Worm (Caenorhabditis elegans): ENCODE measurements around the gene F42A10.9.
A peak's percentile ranks its signal among the peaks of the same experiment; 100 is the strongest.

Gene F42A10.9

DNA sequence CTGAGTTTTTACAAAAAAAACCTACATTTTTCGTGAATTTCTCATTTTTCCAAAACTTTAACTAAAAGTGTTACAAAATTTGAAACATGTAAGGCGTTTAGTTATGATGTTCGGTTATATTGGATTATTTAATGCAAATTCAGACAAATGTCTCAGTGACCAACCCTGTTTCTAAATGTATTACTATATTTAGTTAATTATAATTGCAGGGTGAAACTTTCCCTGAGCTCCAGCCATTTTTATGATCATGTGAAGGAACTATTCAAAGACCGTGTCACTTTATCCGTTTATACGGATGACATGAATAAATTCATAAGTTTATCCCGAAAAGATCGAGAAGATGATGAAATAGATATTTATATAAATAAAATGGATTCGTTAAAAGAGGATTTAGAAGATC is 26.4 kb downstream of the F42A10.9 start, which contains the start of gene C23G10.5:
C23G10.5 (plus strand) TSS at position 301 of the 400 bp plus-strand sequence.
- TF ChIP-seq W03F9.2 (tag; optimal IDR thresholded peaks at IDR 0.05) (no peak), him-1 (tag; optimal IDR thresholded peaks at IDR 0.05) (no peak), dao-5 (tag; optimal IDR thresholded peaks at IDR 0.05) (no peak)

DNA sequence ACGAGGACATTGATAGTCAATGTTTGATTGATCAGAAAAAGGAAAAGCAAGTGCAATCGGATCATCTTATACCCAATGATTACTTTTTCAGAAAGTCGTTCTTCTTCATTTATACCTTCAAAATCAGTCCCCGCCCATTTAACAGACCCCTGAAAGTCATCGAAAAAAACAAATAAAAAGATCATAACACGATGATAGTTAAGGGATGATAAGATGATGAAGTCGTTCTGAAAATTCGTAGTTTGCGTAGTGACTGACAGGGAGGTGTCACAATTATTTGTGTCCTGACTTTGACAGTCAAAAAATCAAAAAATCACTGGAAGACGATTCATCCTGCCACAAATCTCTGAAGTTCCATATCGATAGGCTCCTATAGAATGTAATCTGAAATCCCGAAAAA is 30.1 kb downstream of the F42A10.9 start, which contains the start of gene ugt-66:
ugt-66 (minus strand) TSS at position 101 of the 400 bp plus-strand sequence.
- no peak for TF ChIP-seq W03F9.2 (tag; optimal IDR thresholded peaks at IDR 0.05)
- TF ChIP-seq dao-5 (tag; optimal IDR thresholded peaks at IDR 0.05) = no peak
- no peak for TF ChIP-seq him-1 (tag; optimal IDR thresholded peaks at IDR 0.05)

DNA sequence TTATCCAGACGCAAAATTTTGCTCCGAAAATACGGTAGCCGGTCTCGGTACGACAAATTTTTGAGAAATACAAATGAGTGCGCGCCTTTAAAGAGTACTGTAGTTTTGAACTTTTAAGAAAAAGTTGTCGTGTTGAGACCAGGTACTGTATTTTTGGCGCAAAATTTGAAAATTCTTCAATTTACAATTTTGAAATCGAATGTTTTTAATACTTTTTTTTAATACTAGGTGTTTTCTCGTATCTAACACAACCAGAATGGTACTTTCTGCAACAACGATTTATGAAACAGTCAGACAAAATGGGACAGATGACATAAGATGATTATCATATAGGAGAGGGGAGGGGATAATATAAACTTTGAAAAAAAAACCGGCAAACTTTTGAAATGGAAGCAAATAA is 31.3 kb downstream of the F42A10.9 start:
- TF ChIP-seq him-1 (tag; optimal IDR thresholded peaks at IDR 0.05) = no peak
- no peak for TF ChIP-seq W03F9.2 (tag; optimal IDR thresholded peaks at IDR 0.05)
- TF ChIP-seq dao-5 (tag; optimal IDR thresholded peaks at IDR 0.05) = no peak

DNA sequence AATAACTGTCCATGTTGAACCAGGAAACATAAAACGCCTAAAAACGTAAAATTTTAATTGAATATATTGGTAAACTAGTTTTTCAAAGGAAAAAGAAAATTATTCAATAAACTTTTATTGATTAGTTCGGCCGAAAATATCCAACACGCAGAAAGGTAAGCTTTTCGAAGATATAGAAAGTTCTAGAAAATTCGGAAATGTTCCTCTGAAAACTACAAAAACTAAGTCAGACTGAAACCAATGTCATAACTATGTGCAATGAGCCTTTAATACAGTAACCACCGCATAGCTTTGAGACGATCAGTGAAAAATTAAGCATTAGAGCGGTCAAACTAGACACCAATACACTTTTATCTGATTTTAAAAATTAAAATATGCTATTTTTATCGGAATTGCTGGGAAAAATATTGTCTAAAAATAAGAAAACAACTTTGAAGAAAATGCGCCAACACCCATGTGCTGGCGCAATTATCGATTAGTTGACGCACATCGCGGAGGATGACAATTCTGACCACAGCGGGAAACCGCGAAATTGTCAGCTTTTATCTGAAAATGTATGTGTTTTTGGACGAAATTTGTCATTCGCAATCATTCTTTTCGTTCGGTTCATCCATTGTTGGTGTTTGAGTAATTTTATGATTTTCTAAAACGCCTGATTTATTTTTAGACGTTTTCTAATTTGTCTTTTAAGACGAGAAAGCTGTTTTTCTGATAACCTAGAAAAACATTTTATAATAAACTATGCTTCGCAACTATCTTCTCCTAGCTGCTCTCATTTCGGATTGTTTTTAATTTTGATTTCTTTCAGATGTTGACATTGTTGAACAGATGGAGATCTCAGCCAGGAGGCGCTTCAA is 34.2 kb downstream of the F42A10.9 start, which contains the start of the genes C23G10.7 and rpn-2:
C23G10.7 (minus strand) TSS at position 37 of the 857 bp plus-strand sequence.
rpn-2 (plus strand) TSS at position 807 of the 857 bp plus-strand sequence.
- TF ChIP-seq W03F9.2 (tag; optimal IDR thresholded peaks at IDR 0.05) (peak; percentile 78), dao-5 (tag; optimal IDR thresholded peaks at IDR 0.05) (no peak)

DNA sequence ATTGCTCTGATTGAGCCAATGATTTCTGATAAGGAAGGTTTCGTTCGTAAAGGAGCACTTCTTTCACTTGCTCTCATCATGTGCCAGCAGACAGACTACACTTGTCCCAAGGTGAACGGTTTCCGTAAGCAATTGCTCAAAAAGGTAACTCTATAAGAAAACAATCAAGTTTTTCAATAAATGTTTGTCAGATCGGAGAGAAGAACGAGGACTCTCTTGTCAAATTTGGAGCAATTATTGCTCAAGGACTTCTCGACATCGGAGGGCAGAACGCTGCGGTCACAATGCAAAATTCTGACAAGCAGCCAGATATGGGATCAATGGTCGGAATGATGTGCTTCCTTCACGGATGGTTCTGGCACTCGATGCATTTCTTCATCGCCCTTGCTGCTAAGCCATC is 37.0 kb downstream of the F42A10.9 start:
- TF ChIP-seq dao-5 (tag; optimal IDR thresholded peaks at IDR 0.05) = no peak
- TF ChIP-seq him-1 (tag; optimal IDR thresholded peaks at IDR 0.05) = no peak
- TF ChIP-seq W03F9.2 (tag; optimal IDR thresholded peaks at IDR 0.05) = no peak

DNA sequence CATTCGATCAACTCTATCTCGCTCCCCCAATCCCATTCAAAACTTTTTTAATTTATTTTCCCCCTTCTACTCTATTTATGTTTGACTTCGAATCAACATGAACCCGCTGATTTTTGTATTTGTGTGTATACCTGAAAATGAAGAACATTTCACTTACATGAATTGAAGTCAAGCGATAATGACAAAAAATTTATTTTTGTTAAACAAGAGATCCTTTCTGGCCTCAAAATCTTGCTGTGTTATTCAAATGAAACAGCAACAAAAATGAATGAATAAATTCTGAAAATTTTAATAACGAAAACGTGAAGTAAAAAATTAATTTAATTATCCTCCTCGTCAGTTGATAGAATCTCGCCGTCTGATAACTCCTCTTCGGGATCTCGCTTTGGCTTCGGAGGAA is 38.1 kb downstream of the F42A10.9 start:
- no peak for TF ChIP-seq W03F9.2 (tag; optimal IDR thresholded peaks at IDR 0.05)
- TF ChIP-seq him-1 (tag; optimal IDR thresholded peaks at IDR 0.05) = no peak
- no peak for TF ChIP-seq dao-5 (tag; optimal IDR thresholded peaks at IDR 0.05)

DNA sequence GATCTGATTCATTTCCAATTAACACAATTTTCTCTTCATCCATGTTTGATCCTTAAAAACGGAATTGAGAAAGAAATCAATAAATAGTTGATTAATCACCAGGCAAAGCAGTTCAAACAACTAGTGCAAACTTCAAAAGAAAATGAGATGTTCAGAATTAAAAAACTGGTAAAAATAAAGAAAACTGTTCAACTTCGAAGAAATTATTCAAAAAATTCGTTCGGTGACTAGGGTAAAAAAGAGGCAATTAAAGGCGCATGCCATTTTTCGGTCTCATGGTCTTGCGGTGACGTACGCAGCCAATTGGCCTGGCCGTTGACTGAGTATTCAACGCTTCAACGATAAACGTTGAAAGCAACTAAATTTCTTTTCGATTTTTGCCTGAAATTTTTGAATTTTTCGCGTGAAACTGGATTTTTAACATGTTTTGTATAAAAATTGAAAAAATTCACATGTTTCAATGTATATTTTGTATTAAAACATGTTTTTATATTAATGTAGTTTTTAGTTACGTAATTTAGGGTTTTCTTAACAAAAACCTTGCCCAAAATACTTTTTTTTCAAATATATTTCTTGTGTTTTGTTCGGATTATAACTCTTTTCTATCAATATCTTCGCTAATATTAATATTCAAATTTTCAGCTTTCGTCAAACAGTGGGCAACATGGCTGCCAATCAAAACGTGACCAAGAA is 41.9 kb downstream of the F42A10.9 start, which contains the start of the genes sna-3 and rps-3:
sna-3 (minus strand) TSS at position 51 of the 693 bp plus-strand sequence.
rps-3 (plus strand) TSS at position 643 of the 693 bp plus-strand sequence.
- no peak for TF ChIP-seq dao-5 (tag; optimal IDR thresholded peaks at IDR 0.05)
- TF ChIP-seq W03F9.2 (tag; optimal IDR thresholded peaks at IDR 0.05) = peak; percentile 90

DNA sequence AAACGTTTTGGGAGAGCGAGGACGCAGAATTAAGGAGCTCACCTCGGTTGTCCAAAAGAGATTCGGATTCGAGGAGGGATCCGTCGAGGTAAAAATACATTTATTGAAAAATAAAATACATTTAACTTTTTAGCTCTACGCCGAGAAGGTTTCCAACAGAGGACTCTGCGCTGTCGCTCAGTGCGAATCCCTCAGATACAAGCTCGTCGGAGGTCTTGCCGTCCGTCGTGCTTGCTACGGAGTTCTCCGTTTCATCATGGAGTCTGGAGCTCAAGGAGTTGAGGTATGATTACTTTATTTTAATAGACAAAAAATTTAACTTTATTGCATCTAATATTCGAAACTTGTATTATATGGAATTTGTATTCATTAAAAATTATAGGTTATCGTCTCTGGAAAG is 42.7 kb downstream of the F42A10.9 start:
- TF ChIP-seq dao-5 (tag; optimal IDR thresholded peaks at IDR 0.05) = no peak
- no peak for TF ChIP-seq W03F9.2 (tag; optimal IDR thresholded peaks at IDR 0.05)
- no peak for TF ChIP-seq him-1 (tag; optimal IDR thresholded peaks at IDR 0.05)

DNA sequence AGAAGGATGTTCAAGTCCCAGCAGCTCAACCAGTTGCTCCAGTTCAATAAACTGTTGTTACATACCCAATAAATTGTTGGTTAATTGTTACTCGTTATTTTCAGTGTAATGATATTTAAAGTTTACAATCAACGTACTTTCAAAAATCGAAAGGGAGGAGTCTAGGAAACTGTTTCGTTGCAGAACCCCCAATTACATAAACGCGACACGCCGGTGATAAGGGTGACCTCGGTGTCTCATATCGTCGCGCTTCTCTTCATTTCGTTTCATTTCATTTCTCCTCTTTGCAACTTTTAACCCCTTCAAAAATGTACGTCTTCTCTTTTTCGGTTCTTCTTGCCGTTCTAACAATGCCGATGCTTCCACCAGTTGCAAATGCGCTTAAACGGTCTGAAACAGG is 43.5 kb downstream of the F42A10.9 start, which contains the start of gene C23G10.2:
C23G10.2 (plus strand) TSS at position 184 of the 400 bp plus-strand sequence.
- TF ChIP-seq him-1 (tag; optimal IDR thresholded peaks at IDR 0.05) (no peak), W03F9.2 (tag; optimal IDR thresholded peaks at IDR 0.05) (no peak), dao-5 (tag; optimal IDR thresholded peaks at IDR 0.05) (no peak)

DNA sequence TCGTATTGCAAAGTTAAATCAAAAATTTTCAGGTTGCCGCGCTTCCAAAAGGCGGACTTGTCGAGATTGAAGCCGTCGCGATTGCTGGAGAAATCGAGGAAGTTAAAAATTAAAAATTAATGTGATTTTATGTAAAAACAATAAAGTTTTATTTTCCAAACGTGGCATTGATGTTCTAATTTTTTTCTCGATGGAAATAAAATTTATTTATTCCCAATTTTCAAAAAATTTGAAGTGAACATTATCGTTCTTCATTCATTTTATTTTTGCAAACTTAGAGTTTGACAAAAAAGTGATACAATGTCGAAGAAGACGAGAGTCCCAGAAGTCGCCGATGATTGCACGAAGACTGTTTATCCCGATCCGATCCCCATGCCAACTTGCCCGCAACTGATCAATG is 44.6 kb downstream of the F42A10.9 start, which contains the start of gene C23G10.1:
C23G10.1 (plus strand) TSS at position 301 of the 400 bp plus-strand sequence.
- no peak for TF ChIP-seq W03F9.2 (tag; optimal IDR thresholded peaks at IDR 0.05)
- TF ChIP-seq dao-5 (tag; optimal IDR thresholded peaks at IDR 0.05) = no peak
- no peak for TF ChIP-seq him-1 (tag; optimal IDR thresholded peaks at IDR 0.05)

DNA sequence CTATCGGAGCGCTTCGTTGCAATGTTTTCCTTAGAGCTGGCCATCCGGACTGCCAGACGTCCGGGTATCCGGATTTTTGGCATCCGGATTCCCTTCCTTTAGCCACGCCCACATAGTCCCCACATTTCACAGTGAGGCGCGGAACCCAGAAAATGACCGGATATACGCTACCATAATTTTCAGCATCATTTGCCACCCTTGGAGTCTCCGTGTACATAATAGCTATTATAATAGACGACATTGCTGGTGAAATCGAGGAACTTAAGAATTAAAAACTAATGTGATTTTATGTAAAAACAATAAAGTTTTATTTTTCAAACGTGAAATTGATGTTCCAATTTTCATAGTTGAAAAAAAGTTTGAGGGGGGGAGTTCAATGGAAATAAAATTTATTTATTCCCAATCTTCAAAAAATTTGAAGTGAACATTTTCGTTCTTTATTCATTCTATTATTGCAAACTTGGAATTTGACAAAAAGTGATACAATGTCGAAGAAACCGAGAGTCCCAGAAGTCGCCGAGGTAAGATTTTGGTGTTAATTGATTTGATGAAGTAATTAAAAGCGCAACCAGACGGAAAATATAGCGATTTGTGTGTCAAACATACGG is 45.9 kb downstream of the F42A10.9 start:
- TF ChIP-seq dao-5 (tag; optimal IDR thresholded peaks at IDR 0.05) (no peak), him-1 (tag; optimal IDR thresholded peaks at IDR 0.05) (no peak), W03F9.2 (tag; optimal IDR thresholded peaks at IDR 0.05) (no peak)

DNA sequence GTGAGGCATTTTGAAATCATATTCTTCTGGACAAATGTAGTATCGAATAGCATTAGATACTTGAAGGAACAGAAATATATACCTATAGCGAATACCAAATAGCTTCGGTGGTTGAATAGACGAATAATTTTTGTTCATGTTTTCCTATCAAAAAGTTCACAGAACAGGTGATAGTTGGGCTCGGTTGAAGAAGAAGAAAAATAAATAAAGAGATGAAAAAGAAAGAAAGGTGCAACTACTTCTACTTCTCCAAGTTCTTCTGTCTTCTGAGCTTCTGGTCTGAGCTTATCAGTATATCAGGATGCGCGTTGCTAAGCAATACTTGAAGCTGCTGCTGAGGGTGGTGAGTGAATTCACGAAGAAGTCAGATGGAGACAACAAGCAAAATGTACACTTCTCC is 49.5 kb downstream of the F42A10.9 start, which contains the start of gene C23G10.10:
C23G10.10 (minus strand) TSS at position 101 of the 400 bp plus-strand sequence.
- no peak for TF ChIP-seq dao-5 (tag; optimal IDR thresholded peaks at IDR 0.05)

DNA sequence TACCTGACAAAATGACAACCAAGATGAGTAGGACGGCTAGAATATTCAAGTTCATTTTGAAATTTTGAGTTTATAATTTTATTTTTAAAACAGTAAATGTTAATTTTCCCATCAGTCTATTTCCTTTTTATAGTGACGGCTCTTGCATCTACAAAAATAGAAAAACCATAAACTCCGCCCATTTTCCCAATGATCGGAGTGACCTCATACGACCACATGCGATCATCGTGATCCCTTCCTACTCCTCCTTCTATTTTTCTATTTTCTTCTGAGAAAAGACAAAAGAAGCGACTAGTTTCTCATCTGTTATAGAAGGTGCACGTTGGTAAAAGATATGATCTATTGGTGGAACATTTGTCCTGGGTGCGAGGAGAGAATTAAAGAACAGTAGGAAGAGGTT is 51.1 kb downstream of the F42A10.9 start, which contains the start of gene C23G10.11:
C23G10.11 (minus strand) TSS at position 101 of the 400 bp plus-strand sequence.
- TF ChIP-seq dao-5 (tag; optimal IDR thresholded peaks at IDR 0.05) (no peak), W03F9.2 (tag; optimal IDR thresholded peaks at IDR 0.05) (no peak), him-1 (tag; optimal IDR thresholded peaks at IDR 0.05) (no peak)
